Worm (Caenorhabditis elegans) whole organism, late embryonic: ENCODE data around the gene C08F1.11.

ENCODE experiments used
- ahr-1 ChIP-seq: sonication (generic microtip); optimal IDR thresholded peaks from 2 replicates; lab custom pipeline; 2016; ENCODE audit warnings: missing genetic modification characterization, missing compliant biosample characterization
- ama-1 ChIP-seq: fragments of 150-350 bp; optimal IDR thresholded peaks from 2 replicates; lab custom pipeline; 2014
- ceh-31 ChIP-seq: sonication (generic microtip); optimal IDR thresholded peaks from 2 replicates; lab custom pipeline; 2016; ENCODE audit warnings: missing genetic modification characterization, missing compliant biosample characterization
- dmd-4 ChIP-seq: sonication (generic microtip); optimal IDR thresholded peaks from 2 replicates; lab custom pipeline; 2016; ENCODE audit warnings: borderline replicate concordance, missing genetic modification characterization, missing compliant biosample characterization
- ets-4 ChIP-seq: sonication (generic microtip); optimal IDR thresholded peaks from 2 replicates; lab custom pipeline; 2016; ENCODE audit warnings: missing genetic modification characterization, missing compliant biosample characterization
- eyg-1 ChIP-seq: sonication (generic microtip); optimal IDR thresholded peaks from 2 replicates; lab custom pipeline; 2016; ENCODE audit warnings: missing genotype, missing genetic modification characterization, missing compliant biosample characterization
- hlh-30 ChIP-seq: sonication (generic microtip); optimal IDR thresholded peaks from 2 replicates; lab custom pipeline; 2017; ENCODE audit warnings: antibody characterized with exemption, missing genetic modification characterization, missing compliant biosample characterization; ENCODE audit not compliant: insufficient read depth
- mec-3 ChIP-seq: sonication (generic microtip); optimal IDR thresholded peaks from 2 replicates; lab custom pipeline; 2016; ENCODE audit warnings: borderline replicate concordance, missing genetic modification characterization, missing compliant biosample characterization
- nfya-1 ChIP-seq: sonication (generic microtip); optimal IDR thresholded peaks from 2 replicates; lab custom pipeline; 2017; ENCODE audit warnings: missing genetic modification characterization, mild to moderate bottlenecking, missing compliant biosample characterization, antibody characterized with exemption, moderate library complexity
- nhr-11 ChIP-seq: fragments of 150-350 bp; optimal IDR thresholded peaks from 2 replicates; lab custom pipeline; 2014; ENCODE audit warnings: missing biosample characterization, missing genetic modification characterization
- pha-2 ChIP-seq: sonication (generic microtip); optimal IDR thresholded peaks from 2 replicates; lab custom pipeline; 2017; ENCODE audit warnings: mild to moderate bottlenecking, missing genetic modification characterization, missing compliant biosample characterization
- sox-4 ChIP-seq: sonication (generic microtip); optimal IDR thresholded peaks from 2 replicates; lab custom pipeline; 2017; ENCODE audit warnings: mild to moderate bottlenecking, missing genetic modification characterization, inconsistent platforms, missing compliant biosample characterization
- ztf-16 ChIP-seq: sonication (generic microtip); optimal IDR thresholded peaks from 2 replicates; lab custom pipeline; 2017; ENCODE audit warnings: missing genetic modification characterization, missing compliant biosample characterization

DNA sequence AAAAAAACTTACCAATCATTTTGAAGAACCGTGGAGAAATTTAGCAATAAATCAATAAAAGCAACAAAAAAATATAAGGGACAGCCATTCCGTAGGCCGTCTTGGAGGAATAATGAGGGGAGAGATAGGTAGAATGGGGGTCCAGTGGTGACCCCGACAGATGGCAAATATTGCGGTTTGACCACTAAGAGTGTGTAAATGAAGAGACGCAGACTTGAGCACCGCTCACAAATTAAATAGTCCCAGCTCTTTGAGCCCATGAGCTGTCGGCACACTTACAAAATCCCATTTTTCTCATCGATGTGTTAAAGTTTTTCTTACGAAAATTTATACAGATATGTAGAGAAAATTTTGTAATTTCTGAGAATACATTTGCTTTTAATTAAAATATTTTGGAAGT, 36.1 kb upstream of the C08F1.11 start, which contains the start of gene fbxa-3:
- TF ChIP-seq pha-2: no peak
- no peak for TF ChIP-seq sox-4 (tag; lab: Kevin White, UChicago)
- no peak for TF ChIP-seq ahr-1 (tag; lab: Kevin White, UChicago)
- no peak for TF ChIP-seq mec-3 (tag; lab: Kevin White, UChicago)
- no peak for TF ChIP-seq ceh-31 (tag; lab: Kevin White, UChicago)
- no peak for TF ChIP-seq ets-4 (tag; lab: Kevin White, UChicago)
- no peak for TF ChIP-seq eyg-1
- no peak for TF ChIP-seq nfya-1 (tag; lab: Kevin White, UChicago)
- TF ChIP-seq ama-1 (lab: Kevin White, UChicago): no peak
- no peak for TF ChIP-seq hlh-30 (tag; lab: Kevin White, UChicago)
- no peak for TF ChIP-seq dmd-4
- TF ChIP-seq ztf-16 (tag; lab: Kevin White, UChicago): no peak
- TF ChIP-seq nhr-11: no peak
